Worm (Caenorhabditis elegans): ENCODE data around the gene wht-3.

- TF ChIP-seq lin-39 (tag; optimal IDR thresholded peaks at IDR 0.05) (no peak), C34F6.9 (tag; optimal IDR thresholded peaks at IDR 0.05) (no peak), ZK546.5 (tag; optimal IDR thresholded peaks at IDR 0.05) (no peak), nhr-6 (tag; optimal IDR thresholded peaks at IDR 0.05) (no peak), Y55F3AM.14 (GFP tag; optimal IDR thresholded peaks at IDR 0.05) (no peak), lin-11 (tag; optimal IDR thresholded peaks at IDR 0.05) (no peak), nhr-237 (tag; optimal IDR thresholded peaks at IDR 0.05) (no peak)
Observed at ce11 chrIII:4178564-4178963, 27.2 kb upstream of the wht-3 start, which contains the start of gene C16C10.2.

Measured in whole organism, L2 larva.